Fruit fly (Drosophila melanogaster) whole organism, adult: ENCODE data around the gene Mlp84B.

Experiments used
- CG11617 ChIP-seq: fragments of 200-800 bp; sonication (Bioruptor generic); optimal IDR thresholded peaks from 2 replicates; lab custom pipeline; 2017; ENCODE audit warnings: mild to moderate bottlenecking, missing biosample characterization, missing genetic modification reagents, missing genetic modification characterization
- CG12768 ChIP-seq: fragments of 200-800 bp; sonication (Bioruptor generic); optimal IDR thresholded peaks from 2 replicates; lab custom pipeline; 2017; ENCODE audit warnings: missing biosample characterization, missing genetic modification characterization, mild to moderate bottlenecking, moderate library complexity, missing genetic modification reagents
- CG14711 ChIP-seq: fragments of 200-800 bp; sonication (Bioruptor generic); optimal IDR thresholded peaks from 2 replicates; lab custom pipeline; 2018; ENCODE audit warnings: missing biosample characterization, mild to moderate bottlenecking, missing genetic modification characterization, moderate library complexity
- CG1620 ChIP-seq: fragments of 200-800 bp; sonication (Bioruptor generic); optimal IDR thresholded peaks from 2 replicates; lab custom pipeline; 2016; ENCODE audit warnings: missing biosample characterization, missing genetic modification characterization
- CG33017 ChIP-seq: fragments of 200-800 bp; sonication (Bioruptor generic); optimal IDR thresholded peaks from 2 replicates; lab custom pipeline; 2018; ENCODE audit warnings: missing biosample characterization, mild to moderate bottlenecking, missing genetic modification characterization, moderate library complexity
- CG5204 ChIP-seq: fragments of 200-800 bp; sonication (Bioruptor generic); optimal IDR thresholded peaks from 2 replicates; lab custom pipeline; 2016; ENCODE audit warnings: missing biosample characterization, missing genetic modification characterization
- CG7045 ChIP-seq: fragments of 200-800 bp; sonication (Bioruptor generic); optimal IDR thresholded peaks from 2 replicates; lab custom pipeline; 2017; ENCODE audit warnings: missing biosample characterization, mild to moderate bottlenecking, missing genetic modification characterization
- CG7101 ChIP-seq: fragments of 200-800 bp; sonication (Bioruptor generic); optimal IDR thresholded peaks from 2 replicates; lab custom pipeline; 2018; ENCODE audit warnings: missing biosample characterization, mild to moderate bottlenecking, missing genetic modification characterization, moderate library complexity
- Clk ChIP-seq: fragments of 200-800 bp; sonication (Bioruptor generic); optimal IDR thresholded peaks from 2 replicates; lab custom pipeline; 2017; ENCODE audit warnings: missing biosample characterization, missing genetic modification characterization
- Crg-1 ChIP-seq: fragments of 200-800 bp; sonication (Bioruptor generic); optimal IDR thresholded peaks from 2 replicates; lab custom pipeline; 2016; ENCODE audit warnings: missing biosample characterization, missing genetic modification characterization
- Hr96 ChIP-seq: fragments of 200-800 bp; sonication (Bioruptor generic); optimal IDR thresholded peaks from 2 replicates; lab custom pipeline; 2016; ENCODE audit warnings: missing biosample characterization, missing genetic modification characterization
- Mnt ChIP-seq: fragments of 200-800 bp; sonication (Bioruptor generic); optimal IDR thresholded peaks from 2 replicates; lab custom pipeline; 2016; ENCODE audit warnings: missing biosample characterization, mild to moderate bottlenecking, missing genetic modification characterization
- bab1 ChIP-seq: fragments of 200-800 bp; sonication (Bioruptor generic); optimal IDR thresholded peaks from 3 replicates; lab custom pipeline; 2019; ENCODE audit warnings: missing biosample characterization, mild to moderate bottlenecking, missing genetic modification characterization, moderate library complexity
- cic ChIP-seq: fragments of 200-800 bp; sonication (Bioruptor generic); optimal IDR thresholded peaks from 2 replicates; lab custom pipeline; 2017; ENCODE audit warnings: missing biosample characterization, mild to moderate bottlenecking, missing genetic modification characterization, moderate library complexity
- cnc ChIP-seq, 2 experiments: fragments of >200 bp; optimal IDR thresholded peaks; 2 replicates each; lab custom pipeline; 2017
- kay ChIP-seq: fragments of 200-800 bp; sonication (Bioruptor generic); peaks from one replicate; lab custom pipeline; 2016; ENCODE audit warnings: missing biosample characterization, missing genetic modification characterization, borderline replicate concordance
- ovo ChIP-seq: fragments of 200-800 bp; sonication (Bioruptor generic); optimal IDR thresholded peaks from 2 replicates; lab custom pipeline; 2016; ENCODE audit warnings: missing biosample characterization, missing genetic modification characterization
- pad ChIP-seq: fragments of 200-800 bp; sonication (Bioruptor generic); optimal IDR thresholded peaks from 3 replicates; lab custom pipeline; 2017; ENCODE audit warnings: missing biosample characterization, missing genetic modification characterization, mild to moderate bottlenecking, moderate library complexity, missing genetic modification reagents
- tj ChIP-seq: fragments of 200-800 bp; sonication (Bioruptor generic); optimal IDR thresholded peaks from 3 replicates; lab custom pipeline; 2017; ENCODE audit warnings: missing biosample characterization, mild to moderate bottlenecking, missing genetic modification characterization, moderate library complexity
- toe ChIP-seq: fragments of 200-800 bp; sonication (Bioruptor generic); optimal IDR thresholded peaks from 2 replicates; lab custom pipeline; 2016; ENCODE audit warnings: missing biosample characterization, missing genetic modification characterization

The Mlp84B gene

DNA sequence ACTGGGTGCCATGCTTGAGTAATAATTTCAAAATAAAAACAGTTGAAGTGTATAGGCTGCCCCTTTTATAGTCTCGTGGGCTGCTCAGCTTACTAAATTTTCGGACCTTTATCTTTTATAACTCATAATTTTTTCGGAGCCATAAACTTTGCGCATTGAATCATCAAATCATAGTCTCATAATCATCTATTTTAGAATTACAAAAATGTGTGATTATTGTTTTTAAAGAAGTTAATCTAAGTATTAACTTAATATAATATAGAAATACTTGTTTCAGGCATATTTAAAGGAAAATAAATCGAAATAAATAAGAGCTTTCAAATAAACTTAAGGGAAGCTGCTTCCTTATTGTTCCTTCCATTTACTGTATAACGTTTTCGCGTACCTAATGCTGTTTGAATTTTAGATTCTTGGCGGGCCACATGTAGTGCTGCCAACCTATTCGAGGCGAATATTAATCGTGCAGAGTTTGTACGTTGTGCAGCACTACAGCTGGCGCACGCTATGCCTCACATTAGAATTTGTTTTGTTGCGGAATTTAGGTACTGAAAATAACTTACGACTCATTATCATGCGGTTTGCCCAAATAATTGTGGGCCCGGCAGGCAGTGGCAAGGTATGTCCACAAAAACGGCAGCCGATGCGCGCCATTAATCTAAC is 26.8 kb upstream of the Mlp84B start, which contains the start of the genes CG14610 and CG2656:
Gene CG14610, minus strand, starts transcription at position 51 of the 660 bp plus-strand sequence.
Gene CG2656, plus strand, starts transcription at position 480 of the 660 bp plus-strand sequence.
- TF ChIP-seq CG11617 (GFP tag; lab: Kevin White, UChicago) (peak; percentile 32), CG1620 (peak; percentile 85), CG5204 (GFP tag; lab: Kevin White, UChicago) (peak; percentile 60), kay (GFP tag; lab: Kevin White, UChicago) (no peak), bab1 (GFP tag; lab: Kevin White, UChicago) (peak; percentile 78), CG12768 (peak; percentile 40), CG7045 (peak; percentile 44), tj (GFP tag; lab: Kevin White, UChicago) (no peak), ovo (peak; percentile 35), Mnt (GFP tag; lab: Kevin White, UChicago) (peak; percentile 85), Clk (GFP tag; lab: Kevin White, UChicago) (peak; percentile 9), CG33017 (tag; lab: Kevin White, UChicago) (peak; percentile 0), cic (no peak), cnc (optimal IDR thresholded peaks at IDR 0.05; lab: Kevin White, UChicago) (no peak), toe (GFP tag; lab: Kevin White, UChicago) (peak; percentile 74), CG7101 (tag; lab: Kevin White, UChicago) (peak; percentile 69), CG14711 (peak; percentile 35), Hr96 (peak; percentile 77), Crg-1 (GFP tag; lab: Kevin White, UChicago) (peak; percentile 84), pad (GFP tag; lab: Kevin White, UChicago) (peak; percentile 54)

DNA sequence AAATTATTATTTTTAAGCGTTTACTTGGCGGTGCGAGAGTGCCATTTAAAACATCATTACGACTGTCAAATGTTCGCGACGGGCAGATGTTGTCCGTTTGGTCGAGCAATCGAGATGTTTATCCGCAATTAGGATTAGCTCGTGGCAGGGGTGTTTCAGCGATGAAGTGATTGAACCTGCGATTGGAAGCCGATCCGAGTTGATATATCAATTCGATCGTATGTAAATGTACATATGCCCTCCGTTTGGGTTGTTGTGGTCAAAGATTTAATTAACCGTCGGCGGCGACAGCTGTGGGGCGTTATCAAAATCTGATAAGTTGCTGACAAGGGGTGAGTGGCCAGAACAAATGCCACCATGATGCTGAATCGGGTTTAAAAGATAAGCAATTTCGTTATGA is 25.0 kb upstream of the Mlp84B start:
- TF ChIP-seq CG33017 (tag; lab: Kevin White, UChicago) (no peak), cic (no peak), cnc (optimal IDR thresholded peaks at IDR 0.05; lab: Kevin White, UChicago) (no peak), Crg-1 (GFP tag; lab: Kevin White, UChicago) (no peak), CG7045 (no peak), CG1620 (no peak), CG5204 (GFP tag; lab: Kevin White, UChicago) (no peak), ovo (no peak), CG11617 (GFP tag; lab: Kevin White, UChicago) (no peak), bab1 (GFP tag; lab: Kevin White, UChicago) (no peak), toe (GFP tag; lab: Kevin White, UChicago) (no peak), pad (GFP tag; lab: Kevin White, UChicago) (no peak), kay (GFP tag; lab: Kevin White, UChicago) (no peak), tj (GFP tag; lab: Kevin White, UChicago) (no peak), CG7101 (tag; lab: Kevin White, UChicago) (no peak), Mnt (GFP tag; lab: Kevin White, UChicago) (no peak), CG14711 (no peak)

DNA sequence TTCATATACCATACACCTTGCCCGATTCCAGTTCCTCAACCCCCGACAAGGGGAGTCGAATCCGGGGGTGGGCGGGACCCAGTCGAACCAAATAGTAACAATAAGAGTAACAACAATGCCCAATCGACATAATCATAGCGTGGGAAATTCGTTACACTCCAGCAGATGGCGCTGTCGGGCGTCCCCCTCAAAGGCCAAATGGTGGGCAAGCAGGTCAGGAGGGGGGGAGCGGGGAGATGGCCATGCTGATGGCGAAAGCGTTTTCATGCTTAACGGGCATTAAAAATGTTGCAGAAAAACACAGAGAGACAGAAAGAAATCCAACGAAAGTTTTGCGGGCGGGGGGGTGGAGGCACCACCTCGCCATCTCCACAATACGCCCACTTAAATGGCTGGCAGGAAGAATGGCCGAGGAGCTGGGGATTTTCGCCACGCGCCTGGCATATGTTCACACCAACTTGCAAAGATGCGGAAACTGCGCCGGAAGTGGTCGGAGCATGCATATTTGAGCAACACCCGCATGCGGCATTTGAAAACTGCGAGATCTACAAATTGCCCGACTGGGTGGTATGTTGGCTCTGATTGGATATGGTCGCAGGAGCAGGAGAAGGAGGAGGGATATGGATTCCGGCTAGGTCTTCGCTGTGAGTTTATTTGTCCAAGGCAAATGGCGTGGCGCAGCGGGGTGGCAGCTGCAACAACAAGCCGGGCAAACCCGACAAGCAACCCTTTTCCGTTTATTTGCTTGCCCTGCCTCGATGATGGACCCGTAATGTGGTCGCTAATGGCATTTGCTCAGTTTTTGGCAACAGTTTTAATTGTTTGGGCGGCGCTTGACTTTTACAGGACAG is 21.9 kb upstream of the Mlp84B start:
- TF ChIP-seq CG5204 (GFP tag; lab: Kevin White, UChicago), result no peak
- TF ChIP-seq Hr96, result no peak
- no peak for TF ChIP-seq bab1 (GFP tag; lab: Kevin White, UChicago)
- no peak for TF ChIP-seq toe (GFP tag; lab: Kevin White, UChicago)
- no peak for TF ChIP-seq tj (GFP tag; lab: Kevin White, UChicago)
- TF ChIP-seq Crg-1 (GFP tag; lab: Kevin White, UChicago), result no peak
- TF ChIP-seq CG11617 (GFP tag; lab: Kevin White, UChicago), result no peak
- TF ChIP-seq CG1620, result no peak
- TF ChIP-seq kay (GFP tag; lab: Kevin White, UChicago), result no peak
- no peak for TF ChIP-seq pad (GFP tag; lab: Kevin White, UChicago)
- no peak for TF ChIP-seq CG7101 (tag; lab: Kevin White, UChicago)

DNA sequence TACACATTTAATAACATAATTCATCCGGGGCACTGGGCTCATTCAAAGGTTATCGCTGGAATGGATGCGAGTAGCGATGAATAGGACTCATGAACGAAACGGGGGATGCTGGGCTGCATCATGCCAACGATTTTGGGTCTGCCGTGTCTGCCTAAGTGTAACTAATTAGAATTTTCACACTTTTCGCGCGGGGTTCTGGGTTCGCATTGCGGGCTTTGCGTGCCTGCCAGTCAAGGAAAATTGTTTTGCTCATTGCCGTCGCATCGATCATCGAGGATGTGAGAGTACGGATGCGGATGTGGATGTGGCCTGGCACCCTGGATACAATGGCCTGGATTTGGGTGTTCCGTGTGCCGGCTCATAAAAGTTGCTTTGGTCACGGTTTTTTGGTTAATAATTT is 20.5 kb upstream of the Mlp84B start:
- TF ChIP-seq CG7101 (tag; lab: Kevin White, UChicago), result no peak
- TF ChIP-seq tj (GFP tag; lab: Kevin White, UChicago), result no peak
- no peak for TF ChIP-seq CG33017 (tag; lab: Kevin White, UChicago)
- no peak for TF ChIP-seq cic
- no peak for TF ChIP-seq CG11617 (GFP tag; lab: Kevin White, UChicago)
- no peak for TF ChIP-seq ovo
- no peak for TF ChIP-seq bab1 (GFP tag; lab: Kevin White, UChicago)
- TF ChIP-seq cnc (optimal IDR thresholded peaks at IDR 0.05; lab: Kevin White, UChicago), result no peak

DNA sequence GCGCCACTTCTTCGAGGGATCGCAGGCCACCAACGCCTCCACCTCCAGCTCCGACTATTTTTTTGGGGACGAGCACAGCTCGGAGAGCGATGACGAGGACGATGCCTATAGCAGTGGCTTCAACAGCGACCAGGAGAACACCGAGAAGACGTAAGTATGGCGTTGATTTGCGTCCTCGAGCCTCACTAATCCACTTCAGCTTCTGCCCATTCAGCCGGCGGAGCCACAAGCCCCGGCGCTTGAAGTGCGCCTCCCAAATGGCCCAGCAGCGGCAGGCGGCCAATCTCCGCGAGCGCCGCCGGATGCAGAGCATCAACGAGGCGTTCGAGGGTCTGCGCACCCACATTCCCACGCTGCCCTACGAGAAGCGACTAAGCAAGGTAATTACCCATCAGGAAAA is 19.7 kb upstream of the Mlp84B start:
- TF ChIP-seq kay (GFP tag; lab: Kevin White, UChicago), result no peak
- TF ChIP-seq CG12768, result no peak
- TF ChIP-seq cic, result no peak
- no peak for TF ChIP-seq CG7045
- TF ChIP-seq CG14711, result no peak
- no peak for TF ChIP-seq CG5204 (GFP tag; lab: Kevin White, UChicago)

DNA sequence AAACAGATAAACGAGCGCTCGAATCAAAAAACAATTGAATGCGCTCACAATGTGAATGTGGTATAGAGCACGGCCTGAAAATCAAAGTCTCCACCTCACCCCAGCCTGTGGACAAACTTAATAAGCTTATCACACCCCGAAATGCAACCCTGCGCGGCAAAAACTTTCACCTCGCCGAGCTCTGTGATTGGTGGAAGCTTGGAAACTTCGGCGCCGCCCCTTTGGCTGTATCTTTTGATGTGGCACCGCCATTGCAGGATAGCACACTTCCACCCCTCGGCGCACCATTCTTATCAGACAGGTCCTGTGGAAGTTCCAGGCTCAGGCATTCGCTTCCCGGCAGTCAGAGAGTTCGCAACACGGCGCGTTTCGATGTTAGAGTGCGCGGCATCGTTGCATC is 18.3 kb upstream of the Mlp84B start, which contains the start of gene Fer1:
Gene Fer1, plus strand, starts transcription at position 326 of the 400 bp plus-strand sequence.
- no peak for TF ChIP-seq Clk (GFP tag; lab: Kevin White, UChicago)
- no peak for TF ChIP-seq Crg-1 (GFP tag; lab: Kevin White, UChicago)
- no peak for TF ChIP-seq cic
- no peak for TF ChIP-seq CG14711
- no peak for TF ChIP-seq ovo
- no peak for TF ChIP-seq CG12768
- no peak for TF ChIP-seq cnc (optimal IDR thresholded peaks at IDR 0.05; lab: Kevin White, UChicago)
- TF ChIP-seq tj (GFP tag; lab: Kevin White, UChicago), result no peak
- TF ChIP-seq CG7045, result no peak
- TF ChIP-seq CG1620, result no peak
- no peak for TF ChIP-seq Hr96
- TF ChIP-seq kay (GFP tag; lab: Kevin White, UChicago), result no peak
- no peak for TF ChIP-seq CG33017 (tag; lab: Kevin White, UChicago)
- no peak for TF ChIP-seq Mnt (GFP tag; lab: Kevin White, UChicago)
